Fruit fly (Drosophila melanogaster): ENCODE measurements around the gene CG31142.
A peak's percentile ranks its signal among the peaks of the same experiment; 100 is the strongest.

CG31142 gene

DNA sequence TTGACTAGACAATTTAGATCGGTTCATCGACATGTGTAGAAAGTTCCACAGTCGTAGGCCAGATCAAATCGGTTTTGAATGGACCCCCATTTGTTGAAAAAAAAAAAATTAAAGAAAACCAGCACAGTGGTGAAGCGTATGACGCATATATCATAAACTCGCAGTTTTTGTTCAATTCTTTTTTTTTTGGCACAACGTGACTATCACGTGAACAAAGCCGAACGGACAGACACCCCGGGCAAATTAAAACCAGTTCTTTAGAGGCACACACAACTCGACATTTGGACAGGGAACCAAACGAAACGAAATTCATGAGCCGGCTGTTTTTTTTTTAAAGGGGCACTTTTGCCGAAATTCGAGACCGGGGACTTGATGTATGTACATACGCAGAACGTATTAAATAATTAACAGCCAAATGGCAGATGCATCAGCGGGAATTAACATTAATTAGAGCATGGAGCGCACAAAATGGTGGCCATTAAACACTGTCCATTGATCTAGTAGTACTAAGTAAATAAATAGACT lies 11.9 kb downstream of the CG31142 start:
- no peak for TF ChIP-seq fkh (GFP tag; optimal IDR thresholded peaks at IDR 0.05)
- no peak for TF ChIP-seq Met (GFP tag; optimal IDR thresholded peaks at IDR 0.05)
- TF ChIP-seq Sox14 (GFP tag; optimal IDR thresholded peaks at IDR 0.05), result no peak
- no peak for TF ChIP-seq Blimp-1 (GFP tag; optimal IDR thresholded peaks at IDR 0.05)
- TF ChIP-seq net (GFP tag; optimal IDR thresholded peaks at IDR 0.05), result no peak
- TF ChIP-seq CG6854 (GFP tag; optimal IDR thresholded peaks at IDR 0.05), result no peak
- no peak for TF ChIP-seq CG8632 (GFP tag; optimal IDR thresholded peaks at IDR 0.05)
- TF ChIP-seq Hr38 (GFP tag; optimal IDR thresholded peaks at IDR 0.05), result no peak
- no peak for TF ChIP-seq CG31627 (GFP tag; optimal IDR thresholded peaks at IDR 0.05)
- TF ChIP-seq CG11902 (GFP tag; optimal IDR thresholded peaks at IDR 0.05), result no peak
- TF ChIP-seq acj6 (GFP tag; optimal IDR thresholded peaks at IDR 0.05), result no peak
- no peak for TF ChIP-seq fd85E (GFP tag; optimal IDR thresholded peaks at IDR 0.05)
- no peak for TF ChIP-seq Ets96B (tag; optimal IDR thresholded peaks at IDR 0.05)
- TF ChIP-seq Smox (GFP tag; optimal IDR thresholded peaks at IDR 0.05), result no peak
- no peak for TF ChIP-seq cyc (GFP tag; optimal IDR thresholded peaks at IDR 0.05)
- no peak for TF ChIP-seq CG6808 (GFP tag; optimal IDR thresholded peaks at IDR 0.05)

DNA sequence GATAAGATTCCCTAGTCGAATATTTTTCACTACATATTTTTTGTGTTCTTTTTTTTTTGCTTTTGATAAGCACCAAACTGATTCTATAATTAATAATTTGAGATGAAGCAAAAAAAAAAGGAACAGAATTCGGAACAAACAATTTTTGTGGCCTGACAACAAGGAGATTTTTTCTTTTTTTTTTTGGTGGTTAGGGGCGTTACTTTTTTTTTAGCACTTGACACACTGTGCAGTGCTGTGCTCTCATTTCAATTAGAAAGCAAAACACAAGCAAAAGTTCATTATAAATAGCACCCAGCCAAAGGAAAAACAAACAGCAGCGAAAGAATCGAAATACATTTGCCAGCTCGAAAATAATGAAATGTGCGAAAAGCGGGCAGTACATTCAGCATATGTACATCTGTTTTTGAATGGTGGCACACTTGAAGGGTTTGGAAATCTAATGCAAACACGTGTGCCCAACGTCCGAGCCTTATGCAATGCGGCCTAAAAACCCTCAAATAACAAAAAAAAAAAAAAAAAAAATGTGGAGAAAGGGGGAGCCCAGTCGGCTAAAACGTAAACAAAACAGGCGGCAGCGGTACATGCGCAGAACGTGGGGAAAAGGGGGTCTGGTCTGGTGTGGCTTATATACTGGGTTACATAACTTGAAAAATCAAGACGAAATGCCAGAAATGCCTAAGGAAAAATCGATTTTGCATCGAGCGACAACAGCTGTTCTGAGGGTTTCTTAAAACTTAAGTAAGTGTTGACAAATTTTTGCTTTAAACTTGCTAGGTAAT lies 12.8 kb downstream of the CG31142 start:
- TF ChIP-seq cyc (GFP tag; optimal IDR thresholded peaks at IDR 0.05) (peak; percentile 8), CG7368 (GFP tag; optimal IDR thresholded peaks at IDR 0.05) (no peak), Met (GFP tag; optimal IDR thresholded peaks at IDR 0.05) (peak; percentile 58), CG6276 (GFP tag; optimal IDR thresholded peaks at IDR 0.05) (peak; percentile 50), Hr38 (GFP tag; optimal IDR thresholded peaks at IDR 0.05) (no peak), spab (GFP tag; optimal IDR thresholded peaks at IDR 0.05) (no peak), CG10669 (GFP tag; optimal IDR thresholded peaks at IDR 0.05) (no peak), acj6 (GFP tag; optimal IDR thresholded peaks at IDR 0.05) (no peak), achi (GFP tag; optimal IDR thresholded peaks at IDR 0.05) (peak; percentile 17), Sox102F (GFP tag; optimal IDR thresholded peaks at IDR 0.05) (no peak), fd59A (GFP tag; optimal IDR thresholded peaks at IDR 0.05) (no peak), CG32006 (GFP tag; optimal IDR thresholded peaks at IDR 0.05) (peak; percentile 44), CG15336 (GFP tag; IDR thresholded peaks at IDR 0.05) (peak; percentile 56), CG6792 (GFP tag; optimal IDR thresholded peaks at IDR 0.05) (no peak), svp (GFP tag) (peak; percentile 28), CG11294 (GFP tag; IDR thresholded peaks at IDR 0.05) (0 out of 2 replicates have a peak, but pooled peaks have one; percentile 15), topi (GFP tag; optimal IDR thresholded peaks at IDR 0.05) (peak; percentile 25), Smox (GFP tag; optimal IDR thresholded peaks at IDR 0.05) (no peak), CG31627 (GFP tag; optimal IDR thresholded peaks at IDR 0.05) (no peak), net (GFP tag; optimal IDR thresholded peaks at IDR 0.05) (peak; percentile 26), Gug (GFP tag; IDR thresholded peaks at IDR 0.05) (no peak; the same call in 1 of the 2 replicates), Blimp-1 (GFP tag; optimal IDR thresholded peaks at IDR 0.05) (no peak), CG8319 (GFP tag; optimal IDR thresholded peaks at IDR 0.05) (no peak), Ets96B (tag; optimal IDR thresholded peaks at IDR 0.05) (no peak), CG34406 (GFP tag; optimal IDR thresholded peaks at IDR 0.05) (no peak), fkh (GFP tag; optimal IDR thresholded peaks at IDR 0.05) (peak; percentile 29), ss (GFP tag; optimal IDR thresholded peaks at IDR 0.05) (no peak), Sox14 (GFP tag; optimal IDR thresholded peaks at IDR 0.05) (peak; percentile 28), CG1621 (tag; optimal IDR thresholded peaks at IDR 0.05) (no peak), Sox15 (GFP tag; optimal IDR thresholded peaks at IDR 0.05) (no peak), CG4318 (GFP tag; optimal IDR thresholded peaks at IDR 0.05) (no peak), pdm3 (GFP tag; optimal IDR thresholded peaks at IDR 0.05) (peak; percentile 16), CG6808 (GFP tag; optimal IDR thresholded peaks at IDR 0.05) (no peak), CG6854 (GFP tag; optimal IDR thresholded peaks at IDR 0.05) (no peak), Lpt (GFP tag; optimal IDR thresholded peaks at IDR 0.05) (no peak), Ets21C (GFP tag; optimal IDR thresholded peaks at IDR 0.05) (no peak), dsx (GFP tag; optimal IDR thresholded peaks at IDR 0.05; ENCODE audit: poor library complexity, severe bottlenecking) (no peak), fd85E (GFP tag; optimal IDR thresholded peaks at IDR 0.05) (no peak), CG6163 (GFP tag; IDR thresholded peaks at IDR 0.05) (peak; percentile 43; the same call in 2 of the 3 replicates), eg (GFP tag; IDR thresholded peaks at IDR 0.05) (peak; percentile 70), CG3032 (tag; optimal IDR thresholded peaks at IDR 0.05) (no peak), CG8119 (GFP tag; IDR thresholded peaks at IDR 0.05) (peak; percentile 57; the same call in 2 of the 3 replicates), Hr4 (GFP tag; optimal IDR thresholded peaks at IDR 0.05) (peak; percentile 53), CG16779 (tag; optimal IDR thresholded peaks at IDR 0.05) (no peak)

Measured in whole organism, prepupa.